Worm (Caenorhabditis elegans): Measurements from ENCODE around the gene faah-1.
A peak's percentile ranks its signal among the peaks of the same experiment; 100 is the strongest.

faah-1 gene

DNA sequence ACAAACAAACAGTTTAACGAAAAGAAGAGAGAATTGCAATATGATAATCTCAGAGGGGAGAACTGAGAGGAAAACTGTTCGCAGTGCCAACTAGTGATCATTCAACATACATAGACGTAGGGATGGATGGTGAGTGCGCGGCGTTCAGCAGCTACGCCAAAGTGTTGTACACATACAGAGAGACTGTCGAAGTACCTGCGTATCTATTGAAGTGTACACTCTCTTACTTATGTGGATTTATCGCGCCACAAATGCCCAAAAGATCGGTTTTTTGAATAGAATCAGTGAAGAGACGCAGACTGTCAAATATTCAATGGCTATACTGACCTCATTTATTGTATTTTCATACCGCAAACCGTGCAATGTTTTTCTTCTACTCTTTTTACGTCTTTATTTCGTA is 11.1 kb downstream of the faah-1 start:
- no peak for TF ChIP-seq ama-1 (optimal IDR thresholded peaks at IDR 0.05)
- TF ChIP-seq ama-1 (GFP tag; optimal IDR thresholded peaks at IDR 0.05) = no peak
- TF ChIP-seq hmg-1.2 (GFP tag; IDR thresholded peaks at IDR 0.05) = peak; percentile 70; the same call in 1 of the 2 replicates
- no peak for TF ChIP-seq F39B2.1 (GFP tag; IDR thresholded peaks at IDR 0.05)
- no peak for TF ChIP-seq fkh-3 (tag; optimal IDR thresholded peaks at IDR 0.05)
- no peak for TF ChIP-seq Y95B8A.8 (GFP tag; IDR thresholded peaks at IDR 0.05)

DNA sequence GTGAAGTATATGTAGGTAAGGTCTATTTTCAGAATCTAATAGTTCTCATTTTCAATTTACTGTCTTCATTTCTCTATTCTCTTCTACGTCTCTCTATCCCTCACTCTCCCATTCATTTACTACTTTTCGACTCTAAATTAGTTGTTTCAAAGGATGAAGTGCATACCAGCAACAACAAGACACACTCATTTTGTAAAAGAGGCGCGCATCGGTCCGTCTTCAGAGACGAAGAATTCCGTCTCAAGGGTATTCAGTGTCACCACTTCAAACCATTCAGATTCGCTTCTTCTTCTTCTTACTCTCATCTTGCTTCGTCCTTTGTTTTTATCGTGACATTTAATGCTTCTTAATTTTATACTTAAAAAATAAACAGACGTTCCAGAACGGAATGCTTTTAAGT is 12.2 kb downstream of the faah-1 start:
- TF ChIP-seq mxl-1 (tag; optimal IDR thresholded peaks at IDR 0.05) (no peak), ceh-27 (GFP tag; optimal IDR thresholded peaks at IDR 0.05) (peak; percentile 66)

DNA sequence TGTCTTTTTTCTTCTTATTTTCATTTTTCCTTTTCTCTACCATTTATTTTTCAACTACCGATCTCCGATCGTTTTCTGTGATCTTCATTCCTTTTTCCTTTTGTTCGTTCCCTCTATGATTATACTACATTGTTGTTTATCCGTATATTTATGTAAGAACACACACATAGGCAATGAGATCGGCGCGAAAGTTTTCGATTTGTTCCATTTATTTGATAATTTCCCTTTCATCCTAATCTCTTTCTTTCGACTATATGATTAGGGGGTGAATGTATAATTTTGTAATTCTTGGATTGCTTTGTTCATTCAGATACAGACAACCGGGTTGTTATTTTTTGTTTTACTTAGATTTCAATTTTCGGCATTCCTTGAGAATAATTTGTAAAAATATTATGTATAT is 14.4 kb downstream of the faah-1 start:
- TF ChIP-seq mes-4 (tag; optimal IDR thresholded peaks at IDR 0.05) (no peak), fkh-3 (tag; optimal IDR thresholded peaks at IDR 0.05) (no peak), let-607 (tag; optimal IDR thresholded peaks at IDR 0.05) (no peak), ccch-3 (GFP tag; optimal IDR thresholded peaks at IDR 0.05) (no peak), lin-35 (GFP tag; optimal IDR thresholded peaks at IDR 0.05) (no peak), lir-1 (GFP tag; conservative IDR thresholded peaks at IDR 0.05) (no peak), Y67H2A.10 (GFP tag; conservative IDR thresholded peaks at IDR 0.05) (no peak), cebp-2 (GFP tag; IDR thresholded peaks at IDR 0.05) (no peak), Y56A3A.18 (GFP tag; IDR thresholded peaks at IDR 0.05) (no peak), lin-54 (GFP tag; optimal IDR thresholded peaks at IDR 0.05) (no peak), madf-3 (GFP tag; IDR thresholded peaks at IDR 0.05) (no peak)

DNA sequence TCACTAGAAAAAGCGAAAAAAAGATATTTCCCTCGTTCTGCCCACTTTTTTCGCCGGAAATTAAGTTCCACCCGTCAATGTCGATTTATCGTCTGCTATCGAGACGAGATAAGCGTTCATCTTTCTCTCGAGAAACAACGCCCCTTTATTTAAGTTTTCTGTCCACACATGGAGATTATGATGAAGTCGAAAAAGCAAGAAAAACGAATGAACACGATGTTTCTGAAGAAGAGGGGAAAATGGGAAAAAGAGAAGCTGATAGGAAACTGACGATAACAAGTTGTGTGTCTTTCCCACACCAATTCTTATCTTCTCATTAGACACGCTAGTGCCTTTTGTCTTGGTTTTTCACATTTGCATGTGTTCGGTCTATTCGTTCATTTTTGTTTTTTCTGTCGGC is 15.6 kb downstream of the faah-1 start:
- TF ChIP-seq egrh-3 (GFP tag; IDR thresholded peaks at IDR 0.05) = no peak
- TF ChIP-seq nhr-80 (tag; optimal IDR thresholded peaks at IDR 0.05) = peak; percentile 91
- no peak for TF ChIP-seq madf-8 (GFP tag; conservative IDR thresholded peaks at IDR 0.05)
- no peak for TF ChIP-seq ceh-58 (GFP tag; IDR thresholded peaks at IDR 0.05)
- TF ChIP-seq ets-4 (GFP tag; optimal IDR thresholded peaks at IDR 0.05) = peak; percentile 23
- no peak for TF ChIP-seq ztf-6 (GFP tag; IDR thresholded peaks at IDR 0.05)
- TF ChIP-seq B0035.1 (tag; optimal IDR thresholded peaks at IDR 0.05) = no peak
- no peak for TF ChIP-seq ZK185.1 (tag; optimal IDR thresholded peaks at IDR 0.05; ENCODE audit: poor library complexity, severe bottlenecking)
- TF ChIP-seq dpl-1 (GFP tag; optimal IDR thresholded peaks at IDR 0.05) = no peak
- TF ChIP-seq chd-7 (tag; optimal IDR thresholded peaks at IDR 0.05) = no peak
- no peak for TF ChIP-seq attf-3 (GFP tag; conservative IDR thresholded peaks at IDR 0.05)
- no peak for TF ChIP-seq hmg-20 (GFP tag; IDR thresholded peaks at IDR 0.05)
- no peak for TF ChIP-seq snpc-1.3 (tag; optimal IDR thresholded peaks at IDR 0.05; ENCODE audit: insufficient read depth)

DNA sequence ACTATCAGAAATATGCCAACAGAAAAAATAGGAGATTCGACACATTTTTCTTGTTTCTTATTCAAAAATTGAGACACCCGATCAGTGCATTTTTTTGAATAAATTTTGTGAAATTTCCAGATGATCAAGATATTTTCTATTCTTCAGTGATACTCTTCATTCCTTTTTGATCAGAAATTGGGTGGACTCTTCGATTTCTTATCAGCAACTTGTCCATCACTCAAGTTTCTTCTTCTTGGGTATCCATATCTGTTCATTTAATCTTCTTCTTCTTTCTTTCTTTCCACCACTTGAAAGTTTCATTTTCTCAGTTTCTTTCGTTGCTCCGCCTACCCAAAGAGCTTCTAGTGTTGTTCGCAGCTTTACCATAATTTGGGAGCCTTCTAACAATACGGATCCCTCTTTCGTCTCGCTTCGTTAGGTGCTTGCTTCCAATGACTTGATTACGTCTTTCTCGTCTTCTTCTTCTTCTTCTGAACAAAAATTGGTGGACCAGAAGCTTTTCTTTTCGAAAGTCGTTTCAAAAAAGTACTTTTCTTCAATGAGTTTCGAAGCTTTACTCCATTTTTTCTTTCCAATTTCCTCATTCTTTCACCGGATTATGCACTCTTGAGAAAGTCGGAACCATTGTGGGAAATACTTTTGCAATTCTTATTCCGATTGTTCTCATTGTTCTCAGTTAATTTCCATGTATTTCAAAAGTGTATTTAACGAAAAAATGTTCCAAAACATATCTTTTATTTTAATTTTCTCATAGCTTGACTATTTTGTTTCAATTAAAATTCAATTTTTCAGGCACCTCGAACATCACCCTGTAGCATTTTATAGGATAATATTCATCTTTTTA is 16.7 kb downstream of the faah-1 start, which contains the start of gene pct-1:
pct-1 (plus strand) TSS at position 797 of the 847 bp plus-strand sequence.
- TF ChIP-seq rcor-1 (GFP tag; IDR thresholded peaks at IDR 0.05) = no peak
- no peak for TF ChIP-seq C06A6.2 (GFP tag; conservative IDR thresholded peaks at IDR 0.05)
- TF ChIP-seq attf-6 (GFP tag; IDR thresholded peaks at IDR 0.05) = no peak
- TF ChIP-seq rpc-1 (optimal IDR thresholded peaks at IDR 0.05) = no peak
- no peak for TF ChIP-seq rpc-1 (tag; optimal IDR thresholded peaks at IDR 0.05)
- TF ChIP-seq Y53F4B.3 (GFP tag; IDR thresholded peaks at IDR 0.05) = no peak
- no peak for TF ChIP-seq him-1 (tag; optimal IDR thresholded peaks at IDR 0.05)
- no peak for TF ChIP-seq F10E7.11 (tag; optimal IDR thresholded peaks at IDR 0.05)
- no peak for TF ChIP-seq lin-35 (GFP tag; optimal IDR thresholded peaks at IDR 0.05)
- TF ChIP-seq attf-5 (GFP tag; optimal IDR thresholded peaks at IDR 0.05) = no peak
- TF ChIP-seq dpff-1 (tag; optimal IDR thresholded peaks at IDR 0.05) = no peak
- no peak for TF ChIP-seq fkh-3 (tag; optimal IDR thresholded peaks at IDR 0.05)
- TF ChIP-seq ceh-100 (GFP tag; IDR thresholded peaks at IDR 0.05) = no peak

All from whole organism, young adult.